Worm (Caenorhabditis elegans) whole organism, L3 larva: ENCODE data around the gene dhs-24.

Experiments
- ZK546.5 ChIP-seq: sonication (generic microtip); optimal IDR thresholded peaks from 2 replicates; lab custom pipeline; 2017; ENCODE audit warnings: missing biosample characterization, missing genetic modification characterization
- aly-2 ChIP-seq: fragments of 150-350 bp; optimal IDR thresholded peaks from 2 replicates; lab custom pipeline; 2014; ENCODE audit warnings: missing biosample characterization, missing genetic modification characterization
- ama-1 ChIP-seq: fragments of 150-350 bp; optimal IDR thresholded peaks from 2 replicates; lab custom pipeline; 2018
- ceh-16 ChIP-seq: sonication (generic microtip); optimal IDR thresholded peaks from 2 replicates; lab custom pipeline; 2017; ENCODE audit warnings: missing biosample characterization, missing genetic modification characterization
- ceh-82 ChIP-seq: fragments of 150-350 bp; optimal IDR thresholded peaks from 2 replicates; lab custom pipeline; 2014; ENCODE audit warnings: missing biosample characterization, missing genetic modification characterization
- ceh-9 ChIP-seq: sonication (generic microtip); optimal IDR thresholded peaks from 2 replicates; lab custom pipeline; 2018; ENCODE audit warnings: missing biosample characterization, missing genetic modification characterization
- daf-12 ChIP-seq: fragments of 150-350 bp; optimal IDR thresholded peaks from 2 replicates; lab custom pipeline; 2014; ENCODE audit warnings: missing biosample characterization, missing genetic modification reagents, missing genetic modification characterization
- egl-27 ChIP-seq: sonication (generic microtip); optimal IDR thresholded peaks from 4 replicates; lab custom pipeline; 2017; ENCODE audit warnings: missing biosample characterization, missing genetic modification reagents, missing genetic modification characterization
- egl-5 ChIP-seq: fragments of 150-350 bp; optimal IDR thresholded peaks from 2 replicates; lab custom pipeline; 2017; ENCODE audit warnings: missing biosample characterization, missing genetic modification reagents, missing genetic modification characterization, inconsistent platforms
- elt-2 ChIP-seq: sonication (generic microtip); optimal IDR thresholded peaks from 2 replicates; lab custom pipeline; 2016; ENCODE audit warnings: missing genetic modification reagents, mild to moderate bottlenecking, missing genetic modification characterization, missing compliant biosample characterization
- elt-3 ChIP-seq, 3 experiments: fragments of 150-350 bp in 1 of 3; sonication (generic microtip) in 2 of 3; optimal IDR thresholded peaks; 2 replicates in 2 of 3; 4 replicates in 1 of 3; lab custom pipeline; 2014 to 2017; ENCODE audit warnings: missing biosample characterization in 3 of 3, missing genetic modification characterization in 3 of 3
- eor-1 ChIP-seq, 2 experiments: fragments of 150-350 bp; optimal IDR thresholded peaks; 2 replicates each; lab custom pipeline; 2014 to 2018; ENCODE audit warnings: missing biosample characterization in 2 of 2, missing genetic modification characterization in 2 of 2
- fos-1 ChIP-seq: fragments of 150-350 bp; optimal IDR thresholded peaks from 2 replicates; lab custom pipeline; 2014; ENCODE audit warnings: missing biosample characterization, missing genetic modification characterization
- hmg-11 ChIP-seq: sonication (generic microtip); optimal IDR thresholded peaks from 2 replicates; lab custom pipeline; 2016; ENCODE audit warnings: missing genetic modification characterization, missing compliant biosample characterization
- jun-1 ChIP-seq: fragments of 150-350 bp; optimal IDR thresholded peaks from 2 replicates; lab custom pipeline; 2014; ENCODE audit warnings: missing biosample characterization, missing genetic modification reagents, missing genetic modification characterization
- lin-15B ChIP-seq: fragments of 150-350 bp; optimal IDR thresholded peaks from 2 replicates; lab custom pipeline; 2014; ENCODE audit warnings: missing biosample characterization, missing genetic modification characterization
- lin-39 ChIP-seq: fragments of 150-350 bp; optimal IDR thresholded peaks from 2 replicates; lab custom pipeline; 2018; ENCODE audit warnings: missing biosample characterization, missing genetic modification reagents, missing genetic modification characterization
- lsy-12 ChIP-seq: sonication (generic microtip); optimal IDR thresholded peaks from 2 replicates; lab custom pipeline; 2016; ENCODE audit warnings: mild to moderate bottlenecking, missing genetic modification characterization, missing compliant biosample characterization
- mdl-1 ChIP-seq: fragments of 150-350 bp; optimal IDR thresholded peaks from 2 replicates; lab custom pipeline; 2014; ENCODE audit warnings: missing biosample characterization, missing genetic modification characterization
- mml-1 ChIP-seq: fragments of 150-350 bp; sonication (generic microtip); optimal IDR thresholded peaks from 3 replicates; lab custom pipeline; 2014; ENCODE audit warnings: missing biosample characterization, missing genetic modification characterization
- nfya-1 ChIP-seq: sonication (generic microtip); optimal IDR thresholded peaks from 2 replicates; lab custom pipeline; 2017; ENCODE audit warnings: missing genetic modification characterization, mild to moderate bottlenecking, missing compliant biosample characterization, antibody characterized with exemption, moderate library complexity; ENCODE audit not compliant: insufficient read depth
- nhr-23 ChIP-seq: fragments of 150-350 bp; optimal IDR thresholded peaks from 2 replicates; lab custom pipeline; 2014; ENCODE audit warnings: missing biosample characterization, missing genetic modification reagents, missing genetic modification characterization
- nhr-237 ChIP-seq: fragments of 150-350 bp; optimal IDR thresholded peaks from 2 replicates; lab custom pipeline; 2014; ENCODE audit warnings: missing biosample characterization, missing genetic modification characterization
- nhr-25 ChIP-seq: sonication (generic microtip); optimal IDR thresholded peaks from 2 replicates; lab custom pipeline; 2017; ENCODE audit warnings: missing biosample characterization, missing genetic modification characterization
- nhr-28 ChIP-seq: fragments of 150-350 bp; optimal IDR thresholded peaks from 2 replicates; lab custom pipeline; 2014; ENCODE audit warnings: missing biosample characterization, missing genetic modification characterization
- nhr-43 ChIP-seq: sonication (generic microtip); optimal IDR thresholded peaks from 2 replicates; lab custom pipeline; 2016; ENCODE audit warnings: mild to moderate bottlenecking, missing genetic modification characterization, missing compliant biosample characterization; ENCODE audit not compliant: poor library complexity, severe bottlenecking
- nhr-67 ChIP-seq: fragments of 150-350 bp; optimal IDR thresholded peaks from 2 replicates; lab custom pipeline; 2014; ENCODE audit warnings: missing biosample characterization, missing genetic modification characterization
- nhr-76 ChIP-seq: fragments of 150-350 bp; sonication (generic microtip); optimal IDR thresholded peaks from 5 replicates; lab custom pipeline; 2014; ENCODE audit warnings: missing biosample characterization, missing genetic modification characterization
- pha-4 ChIP-seq: fragments of 150-350 bp; optimal IDR thresholded peaks from 2 replicates; lab custom pipeline; 2014; ENCODE audit warnings: missing biosample characterization, missing genetic modification reagents, missing genetic modification characterization
- pqm-1 ChIP-seq: fragments of 150-350 bp; optimal IDR thresholded peaks from 2 replicates; lab custom pipeline; 2017; ENCODE audit warnings: missing biosample characterization, missing genetic modification characterization, inconsistent platforms
- sea-2 ChIP-seq: fragments of 150-350 bp; sonication (generic microtip); optimal IDR thresholded peaks from 4 replicates; lab custom pipeline; 2014; ENCODE audit warnings: missing biosample characterization, missing genetic modification reagents, missing genetic modification characterization
- skn-1 ChIP-seq: fragments of 150-350 bp; optimal IDR thresholded peaks from 2 replicates; lab custom pipeline; 2014; ENCODE audit warnings: missing biosample characterization, missing genetic modification characterization
- snpc-4 ChIP-seq: fragments of 150-350 bp; optimal IDR thresholded peaks from 2 replicates; lab custom pipeline; 2014; ENCODE audit warnings: missing biosample characterization, missing genetic modification characterization
- tbx-2 ChIP-seq: sonication (generic microtip); optimal IDR thresholded peaks from 2 replicates; lab custom pipeline; 2016; ENCODE audit warnings: mild to moderate bottlenecking, missing genetic modification characterization, missing compliant biosample characterization
- unc-39 ChIP-seq: sonication (generic microtip); optimal IDR thresholded peaks from 4 replicates; lab custom pipeline; 2017; ENCODE audit warnings: missing biosample characterization, missing genetic modification characterization
- unc-62 ChIP-seq: fragments of 150-350 bp; sonication (generic microtip); optimal IDR thresholded peaks from 4 replicates; lab custom pipeline; 2014; ENCODE audit warnings: missing biosample characterization, missing genetic modification reagents, missing genetic modification characterization
- zag-1 ChIP-seq: fragments of 150-350 bp; optimal IDR thresholded peaks from 2 replicates; lab custom pipeline; 2014; ENCODE audit warnings: missing biosample characterization, missing genetic modification characterization
- ztf-11 ChIP-seq: fragments of 150-350 bp; optimal IDR thresholded peaks from 2 replicates; lab custom pipeline; 2014; ENCODE audit warnings: missing biosample characterization, missing genetic modification characterization
- ztf-4 ChIP-seq: fragments of 150-350 bp; optimal IDR thresholded peaks from 2 replicates; lab custom pipeline; 2014; ENCODE audit warnings: missing biosample characterization, missing genetic modification characterization

Gene dhs-24

DNA sequence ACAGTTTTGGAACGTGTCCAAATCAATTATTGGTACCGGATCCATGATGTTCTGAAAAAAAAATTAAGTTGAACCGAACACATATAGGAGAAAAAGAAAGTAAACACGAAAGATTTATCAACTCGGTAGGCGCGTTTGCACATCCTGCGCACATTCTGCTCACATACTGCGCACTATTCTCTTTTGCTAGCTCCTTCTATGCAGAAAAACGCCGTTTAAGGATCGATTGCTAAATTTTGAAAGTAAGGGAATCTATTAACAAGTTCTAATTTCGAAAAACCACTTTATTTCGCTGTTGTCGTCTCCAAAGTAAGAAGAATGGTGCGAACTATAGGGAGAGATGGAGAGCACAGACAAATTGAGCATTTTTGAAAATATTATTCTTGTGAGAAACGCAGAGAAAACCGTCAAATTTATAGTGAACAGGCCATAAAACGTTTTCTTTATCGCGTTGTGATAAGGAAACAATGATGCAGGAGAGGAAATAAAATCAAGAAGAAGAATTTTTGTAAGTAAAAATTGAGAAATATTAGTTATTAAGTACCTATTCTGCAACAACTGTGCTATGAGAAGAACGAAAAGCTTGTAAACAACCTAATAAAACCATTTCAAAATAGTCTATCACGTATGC lies 35.5 kb upstream of the dhs-24 start, which contains the start of gene Y60A3A.24:
TSS of gene Y60A3A.24 (minus strand) at position 51 of the 631 bp plus-strand sequence.
- no peak for TF ChIP-seq daf-12 (tag; lab: Kevin White, UChicago)
- no peak for TF ChIP-seq ceh-16
- TF ChIP-seq elt-2 (tag; lab: Kevin White, UChicago): peak; percentile 88
- TF ChIP-seq nhr-23 (tag; lab: Kevin White, UChicago): no peak
- TF ChIP-seq pqm-1 (tag; lab: Kevin White, UChicago): peak; percentile 43
- TF ChIP-seq, all 47 proteins: peak for 2

DNA sequence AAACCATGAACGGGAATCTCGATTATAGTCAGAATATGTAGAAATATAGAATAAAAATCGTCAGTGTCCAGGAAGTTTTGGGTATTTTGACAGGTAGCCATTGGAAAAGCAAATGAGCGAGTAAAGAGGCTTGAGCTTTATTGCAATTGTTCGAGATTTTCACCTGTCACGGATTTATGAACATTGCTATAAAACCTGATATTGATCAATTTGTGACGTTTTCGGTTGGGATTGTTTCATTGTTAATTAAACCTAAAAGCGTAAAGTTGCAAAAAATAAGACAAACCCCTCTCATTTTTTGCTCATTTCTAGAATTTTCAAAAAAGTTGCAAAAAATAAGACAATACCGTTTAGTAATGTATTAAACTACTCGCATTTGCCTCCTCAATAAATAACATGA lies 31.8 kb upstream of the dhs-24 start, which contains the start of gene srh-183:
TSS of gene srh-183 (minus strand) at position 101 of the 400 bp plus-strand sequence.
- TF ChIP-seq mdl-1 (tag; lab: Kevin White, UChicago): no peak
- TF ChIP-seq pha-4: no peak
- no peak for TF ChIP-seq nhr-28 (tag; lab: Kevin White, UChicago)
- no peak for TF ChIP-seq ztf-4 (tag; lab: Kevin White, UChicago)
- no peak for TF ChIP-seq nfya-1
- no peak for TF ChIP-seq lin-39 (tag; lab: Kevin White, UChicago)
- no peak for TF ChIP-seq skn-1 (tag; lab: Kevin White, UChicago)
- no peak for TF ChIP-seq sea-2 (GFP tag; lab: Kevin White, UChicago)
- no peak for TF ChIP-seq ceh-82
- TF ChIP-seq unc-39 (tag; lab: Kevin White, UChicago): no peak
- TF ChIP-seq snpc-4 (tag; lab: Kevin White, UChicago): no peak
- TF ChIP-seq daf-12 (tag; lab: Kevin White, UChicago): no peak
- TF ChIP-seq egl-5: no peak
- TF ChIP-seq ceh-16: no peak

DNA sequence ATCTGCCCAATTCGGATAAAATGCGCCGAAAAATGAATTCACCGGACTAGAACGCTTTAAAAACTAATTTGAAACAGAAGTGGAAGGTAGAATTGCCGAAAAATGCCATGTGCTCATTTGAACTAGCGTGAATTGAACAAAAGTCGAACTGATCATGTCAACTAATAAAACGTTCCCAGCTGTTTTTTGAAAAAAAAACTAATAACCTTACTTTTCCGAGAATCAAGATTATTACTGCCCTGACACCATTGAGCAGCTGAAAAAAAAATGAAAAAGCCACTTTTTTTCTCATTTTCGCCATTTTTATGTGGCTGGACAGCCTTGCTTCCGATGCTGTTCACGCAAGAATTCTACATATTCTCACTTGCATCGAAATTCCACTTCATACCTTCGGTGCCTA lies 26.6 kb upstream of the dhs-24 start, which contains the start of gene srh-173:
TSS of gene srh-173 (plus strand) at position 301 of the 400 bp plus-strand sequence.
- no peak for TF ChIP-seq nhr-23 (tag; lab: Kevin White, UChicago)
- no peak for TF ChIP-seq egl-27 (tag; lab: Kevin White, UChicago)
- TF ChIP-seq nhr-43: no peak
- TF ChIP-seq mdl-1 (tag; lab: Kevin White, UChicago): no peak
- no peak for TF ChIP-seq snpc-4 (tag; lab: Kevin White, UChicago)
- TF ChIP-seq fos-1 (tag; lab: Kevin White, UChicago): no peak
- no peak for TF ChIP-seq aly-2
- TF ChIP-seq ZK546.5 (tag; lab: Kevin White, UChicago): no peak
- TF ChIP-seq skn-1 (tag; lab: Kevin White, UChicago): no peak
- no peak for TF ChIP-seq unc-62 (GFP tag; lab: Kevin White, UChicago)
- no peak for TF ChIP-seq nhr-237 (tag; lab: Kevin White, UChicago)
- TF ChIP-seq nhr-76 (tag; lab: Kevin White, UChicago): no peak

DNA sequence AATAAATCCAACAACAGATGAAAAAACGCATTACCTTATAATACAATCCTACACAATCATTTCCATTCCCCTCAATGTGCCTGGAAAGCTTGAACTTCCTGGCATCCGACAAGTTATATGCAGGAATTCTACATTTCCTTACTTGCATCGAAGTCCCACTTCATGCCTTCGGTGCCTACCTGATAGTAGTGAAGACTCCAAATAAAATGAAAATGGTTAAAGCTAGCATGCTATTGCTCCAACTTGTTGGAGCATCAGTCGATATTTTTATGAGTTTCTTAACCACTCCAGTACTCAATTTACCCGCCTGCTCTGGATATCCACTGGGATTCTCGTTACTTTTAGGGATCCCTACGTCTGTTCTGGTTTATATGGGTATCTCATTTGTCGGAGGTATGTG lies 19.2 kb upstream of the dhs-24 start, which contains the start of gene srh-171:
TSS of gene srh-171 (plus strand) at position 75 of the 400 bp plus-strand sequence.
- TF ChIP-seq ceh-16: no peak
- TF ChIP-seq jun-1 (tag; lab: Kevin White, UChicago): no peak
- no peak for TF ChIP-seq lsy-12 (tag; lab: Kevin White, UChicago)
- TF ChIP-seq nhr-25: no peak
- TF ChIP-seq ama-1 (lab: Kevin White, UChicago): no peak
- TF ChIP-seq skn-1 (tag; lab: Kevin White, UChicago): no peak
- TF ChIP-seq nhr-23 (tag; lab: Kevin White, UChicago): no peak
- no peak for TF ChIP-seq snpc-4 (tag; lab: Kevin White, UChicago)
- no peak for TF ChIP-seq hmg-11 (tag; lab: Kevin White, UChicago)
- no peak for TF ChIP-seq pqm-1 (tag; lab: Kevin White, UChicago)
- no peak for TF ChIP-seq ztf-11
- no peak for TF ChIP-seq lin-15B (tag; lab: Kevin White, UChicago)
- no peak for TF ChIP-seq nhr-28 (tag; lab: Kevin White, UChicago)
- no peak for TF ChIP-seq mml-1 (tag; lab: Kevin White, UChicago)
- no peak for TF ChIP-seq fos-1 (tag; lab: Kevin White, UChicago)
- TF ChIP-seq, all 47 proteins: peak for 0

DNA sequence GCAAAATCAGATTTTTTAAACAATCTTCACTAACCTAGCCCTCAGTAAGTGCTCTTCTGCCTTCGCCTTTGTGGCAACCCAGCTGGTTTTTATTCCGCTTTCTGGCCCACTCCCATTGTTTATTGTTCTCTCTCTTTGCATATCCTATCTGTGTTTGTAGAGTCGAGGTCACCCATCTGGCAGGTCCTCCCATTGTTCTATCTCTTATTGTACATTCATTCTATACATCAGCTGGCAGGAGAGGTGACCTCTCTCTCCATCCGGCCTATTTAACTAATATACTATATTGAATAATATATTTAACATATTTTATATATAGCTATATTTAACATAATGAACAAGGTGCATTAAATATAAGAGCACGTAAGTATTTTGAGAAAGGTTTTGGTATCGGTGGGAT lies 15.5 kb upstream of the dhs-24 start:
- TF ChIP-seq snpc-4 (tag; lab: Kevin White, UChicago): no peak
- TF ChIP-seq eor-1 (tag; optimal IDR thresholded peaks at IDR 0.05; lab: Kevin White, UChicago): no peak
- no peak for TF ChIP-seq ztf-11
- TF ChIP-seq elt-3 (tag; optimal IDR thresholded peaks at IDR 0.05; lab: Kevin White, UChicago): no peak
- no peak for TF ChIP-seq nhr-67 (tag; lab: Kevin White, UChicago)
- TF ChIP-seq mml-1 (tag; lab: Kevin White, UChicago): no peak
- no peak for TF ChIP-seq fos-1 (tag; lab: Kevin White, UChicago)
- no peak for TF ChIP-seq lsy-12 (tag; lab: Kevin White, UChicago)
- TF ChIP-seq ceh-9 (tag; lab: Kevin White, UChicago): no peak
- no peak for TF ChIP-seq zag-1 (tag; lab: Kevin White, UChicago)
- TF ChIP-seq nhr-25: no peak
- no peak for TF ChIP-seq skn-1 (tag; lab: Kevin White, UChicago)
- no peak for TF ChIP-seq tbx-2 (tag; lab: Kevin White, UChicago)
- TF ChIP-seq ZK546.5 (tag; lab: Kevin White, UChicago): no peak
- no peak for TF ChIP-seq mdl-1 (tag; lab: Kevin White, UChicago)
